Fruit fly (Drosophila melanogaster) whole organism, prepupa: ENCODE data around the gene CG6048.

ENCODE experiments used
- Blimp-1 ChIP-seq: fragments of 200-800 bp; sonication (Bioruptor generic); optimal IDR thresholded peaks from 3 replicates; lab custom pipeline; 2017; ENCODE audit warnings: missing biosample characterization, missing genetic modification characterization, mild to moderate bottlenecking, moderate library complexity, missing genetic modification reagents
- CG10631 ChIP-seq: fragments of 200-800 bp; sonication (Bioruptor generic); optimal IDR thresholded peaks from 2 replicates; lab custom pipeline; 2016; ENCODE audit warnings: missing biosample characterization, missing genetic modification characterization
- CG10669 ChIP-seq: fragments of 200-800 bp; sonication (Bioruptor generic); optimal IDR thresholded peaks from 3 replicates; lab custom pipeline; 2018; ENCODE audit warnings: missing biosample characterization, mild to moderate bottlenecking, missing genetic modification characterization, moderate library complexity
- CG11762 ChIP-seq: fragments of 200-800 bp; sonication (Bioruptor generic); optimal IDR thresholded peaks from 3 replicates; lab custom pipeline; 2016; ENCODE audit warnings: missing biosample characterization, missing genetic modification characterization; ENCODE audit not compliant: insufficient read depth
- CG15336 ChIP-seq: fragments of 200-800 bp; sonication (Bioruptor generic); IDR thresholded peaks from 2 replicates; pipeline ENCODE4 v1.3.6; 2022; ENCODE audit warnings: missing biosample characterization, missing genetic modification characterization
- CG31627 ChIP-seq: fragments of 200-800 bp; sonication (Bioruptor generic); optimal IDR thresholded peaks from 3 replicates; lab custom pipeline; 2016; ENCODE audit warnings: missing biosample characterization, missing genetic modification characterization
- CG32006 ChIP-seq: fragments of 200-800 bp; sonication (Bioruptor generic); optimal IDR thresholded peaks from 3 replicates; lab custom pipeline; 2017; ENCODE audit warnings: missing biosample characterization, mild to moderate bottlenecking, missing genetic modification characterization
- CG34406 ChIP-seq: fragments of 200-800 bp; sonication (Bioruptor generic); optimal IDR thresholded peaks from 3 replicates; lab custom pipeline; 2016; ENCODE audit warnings: missing biosample characterization, missing genetic modification characterization
- CG3919 ChIP-seq: fragments of 200-800 bp; sonication (Bioruptor generic); optimal IDR thresholded peaks from 3 replicates; lab custom pipeline; 2016; ENCODE audit warnings: missing biosample characterization, missing genetic modification characterization
- CG4318 ChIP-seq: fragments of 200-800 bp; sonication (Bioruptor generic); optimal IDR thresholded peaks from 3 replicates; lab custom pipeline; 2017; ENCODE audit warnings: missing biosample characterization, mild to moderate bottlenecking, missing genetic modification characterization
- CG6163 ChIP-seq: fragments of 200-800 bp; sonication (Bioruptor generic); IDR thresholded peaks from 3 replicates; pipeline ENCODE4 v1.3.6; 2022; ENCODE audit warnings: missing biosample characterization, missing genetic modification characterization
- CG6276 ChIP-seq: fragments of 200-800 bp; sonication (Bioruptor generic); optimal IDR thresholded peaks from 2 replicates; lab custom pipeline; 2017; ENCODE audit warnings: missing biosample characterization, mild to moderate bottlenecking, missing genetic modification characterization
- CG6808 ChIP-seq: fragments of 200-800 bp; sonication (Bioruptor generic); optimal IDR thresholded peaks from 3 replicates; lab custom pipeline; 2017; ENCODE audit warnings: missing biosample characterization, missing genetic modification characterization, mild to moderate bottlenecking, moderate library complexity, missing genetic modification reagents
- CG7368 ChIP-seq: fragments of 200-800 bp; sonication (Bioruptor generic); optimal IDR thresholded peaks from 3 replicates; lab custom pipeline; 2016; ENCODE audit warnings: missing biosample characterization, missing genetic modification characterization
- CG8319 ChIP-seq: fragments of 200-800 bp; sonication (Bioruptor generic); optimal IDR thresholded peaks from 3 replicates; lab custom pipeline; 2016; ENCODE audit warnings: missing biosample characterization, missing genetic modification characterization
- Eip75B ChIP-seq: fragments of 200-800 bp; sonication (Bioruptor generic); optimal IDR thresholded peaks from 3 replicates; lab custom pipeline; 2016; ENCODE audit warnings: missing biosample characterization, missing genetic modification characterization
- Eip78C ChIP-seq: fragments of 200-800 bp; sonication (Bioruptor generic); peaks from one replicate; lab custom pipeline; 2016; ENCODE audit warnings: missing biosample characterization, missing genetic modification characterization
- Eip93F ChIP-seq: fragments of 200-800 bp; sonication (Bioruptor generic); optimal IDR thresholded peaks from 2 replicates; lab custom pipeline; 2016; ENCODE audit warnings: missing biosample characterization, mild to moderate bottlenecking, missing genetic modification characterization
- Gug ChIP-seq: fragments of 200-800 bp; sonication (Bioruptor generic); IDR thresholded peaks from 2 replicates; pipeline ENCODE4 v1.3.6; 2022; ENCODE audit warnings: missing biosample characterization, missing genetic modification characterization
- Met ChIP-seq: fragments of 200-800 bp; sonication (Bioruptor generic); optimal IDR thresholded peaks from 3 replicates; lab custom pipeline; 2016; ENCODE audit warnings: missing biosample characterization, missing genetic modification characterization
- OdsH ChIP-seq: fragments of 200-800 bp; sonication (Bioruptor generic); optimal IDR thresholded peaks from 3 replicates; lab custom pipeline; 2016; ENCODE audit warnings: missing biosample characterization, missing genetic modification characterization
- achi ChIP-seq: fragments of 200-800 bp; sonication (Bioruptor generic); optimal IDR thresholded peaks from 3 replicates; lab custom pipeline; 2016; ENCODE audit warnings: missing biosample characterization, missing genetic modification characterization
- acj6 ChIP-seq: fragments of 200-800 bp; sonication (Bioruptor generic); optimal IDR thresholded peaks from 3 replicates; lab custom pipeline; 2016; ENCODE audit warnings: missing biosample characterization, missing genetic modification characterization
- dac ChIP-seq: fragments of 200-800 bp; sonication (Bioruptor generic); optimal IDR thresholded peaks from 2 replicates; lab custom pipeline; 2017; ENCODE audit warnings: missing biosample characterization, mild to moderate bottlenecking, missing genetic modification characterization
- dsx ChIP-seq: fragments of 200-800 bp; optimal IDR thresholded peaks from 3 replicates; lab custom pipeline; 2019; ENCODE audit warnings: missing biosample characterization, mild to moderate bottlenecking, missing genetic modification characterization, moderate library complexity; ENCODE audit not compliant: poor library complexity, severe bottlenecking
- eg ChIP-seq: fragments of 200-800 bp; sonication (Bioruptor generic); IDR thresholded peaks from 3 replicates; pipeline ENCODE4 v1.3.6; 2022; ENCODE audit warnings: missing biosample characterization, missing genetic modification characterization
- fd59A ChIP-seq: fragments of 200-800 bp; sonication (Bioruptor generic); optimal IDR thresholded peaks from 2 replicates; lab custom pipeline; 2017; ENCODE audit warnings: missing biosample characterization, mild to moderate bottlenecking, missing genetic modification characterization, missing genetic modification reagents
- fkh ChIP-seq: fragments of 200-800 bp; sonication (Bioruptor generic); optimal IDR thresholded peaks from 3 replicates; lab custom pipeline; 2017; ENCODE audit warnings: missing biosample characterization, mild to moderate bottlenecking, missing genetic modification characterization, moderate library complexity
- lz ChIP-seq: fragments of 200-800 bp; sonication (Bioruptor generic); optimal IDR thresholded peaks from 3 replicates; lab custom pipeline; 2016; ENCODE audit warnings: missing biosample characterization, missing genetic modification characterization
- net ChIP-seq: fragments of 200-800 bp; sonication (Bioruptor generic); optimal IDR thresholded peaks from 3 replicates; lab custom pipeline; 2016; ENCODE audit warnings: missing biosample characterization, missing genetic modification characterization
- svp ChIP-seq: fragments of 200-800 bp; sonication (Bioruptor generic); peaks from one replicate; lab custom pipeline; 2016; ENCODE audit warnings: missing biosample characterization, missing genetic modification characterization
- vri ChIP-seq: fragments of 200-800 bp; sonication (Bioruptor generic); optimal IDR thresholded peaks from 3 replicates; lab custom pipeline; 2016; ENCODE audit warnings: missing biosample characterization, mild to moderate bottlenecking, missing genetic modification characterization

CG6048 gene

DNA sequence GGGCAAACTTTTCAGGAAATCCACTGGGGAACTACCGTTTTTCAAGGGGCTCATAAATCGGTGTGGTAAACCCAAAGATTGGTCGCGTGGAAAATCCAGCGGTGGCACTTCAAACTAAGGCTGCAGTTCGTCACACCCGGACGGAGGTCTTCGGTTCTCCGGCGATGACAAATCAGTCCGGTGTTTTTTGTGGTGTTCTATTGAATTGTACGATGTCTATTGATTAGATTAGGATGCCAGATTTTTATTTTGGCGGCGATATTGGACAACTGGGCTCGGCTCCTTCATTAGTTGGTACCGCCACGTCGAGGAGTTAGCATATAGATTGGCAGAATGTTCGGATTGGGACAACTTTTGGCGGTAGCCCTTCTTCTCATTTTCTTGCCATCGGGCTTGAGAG, at the start of gene CG6048:
TSS of gene CG6048 (plus strand) at position 301 of the 400 bp plus-strand sequence.
- TF ChIP-seq acj6 (GFP tag; lab: Kevin White, UChicago), result no peak
- TF ChIP-seq CG11762, result no peak
- TF ChIP-seq fd59A (GFP tag; lab: Kevin White, UChicago), result no peak
- no peak for TF ChIP-seq fkh (GFP tag; lab: Kevin White, UChicago)
- TF ChIP-seq CG7368 (GFP tag; lab: Kevin White, UChicago), result no peak
- TF ChIP-seq CG4318, result no peak
- TF ChIP-seq CG6808 (GFP tag; lab: Kevin White, UChicago), result no peak
- no peak for TF ChIP-seq dac (GFP tag; lab: Kevin White, UChicago)

DNA sequence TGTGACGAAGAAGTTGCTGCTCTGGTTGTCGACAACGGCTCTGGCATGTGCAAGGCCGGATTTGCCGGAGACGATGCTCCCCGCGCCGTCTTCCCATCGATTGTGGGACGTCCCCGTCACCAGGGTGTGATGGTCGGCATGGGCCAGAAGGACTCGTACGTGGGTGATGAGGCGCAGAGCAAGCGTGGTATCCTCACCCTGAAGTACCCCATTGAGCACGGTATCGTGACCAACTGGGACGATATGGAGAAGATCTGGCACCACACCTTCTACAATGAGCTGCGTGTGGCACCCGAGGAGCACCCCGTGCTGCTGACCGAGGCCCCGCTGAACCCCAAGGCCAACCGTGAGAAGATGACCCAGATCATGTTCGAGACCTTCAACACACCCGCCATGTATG, 49.7 kb upstream of the CG6048 start:
- TF ChIP-seq svp, result peak; percentile 68
- TF ChIP-seq fd59A (GFP tag; lab: Kevin White, UChicago), result no peak
- no peak for TF ChIP-seq CG10669

DNA sequence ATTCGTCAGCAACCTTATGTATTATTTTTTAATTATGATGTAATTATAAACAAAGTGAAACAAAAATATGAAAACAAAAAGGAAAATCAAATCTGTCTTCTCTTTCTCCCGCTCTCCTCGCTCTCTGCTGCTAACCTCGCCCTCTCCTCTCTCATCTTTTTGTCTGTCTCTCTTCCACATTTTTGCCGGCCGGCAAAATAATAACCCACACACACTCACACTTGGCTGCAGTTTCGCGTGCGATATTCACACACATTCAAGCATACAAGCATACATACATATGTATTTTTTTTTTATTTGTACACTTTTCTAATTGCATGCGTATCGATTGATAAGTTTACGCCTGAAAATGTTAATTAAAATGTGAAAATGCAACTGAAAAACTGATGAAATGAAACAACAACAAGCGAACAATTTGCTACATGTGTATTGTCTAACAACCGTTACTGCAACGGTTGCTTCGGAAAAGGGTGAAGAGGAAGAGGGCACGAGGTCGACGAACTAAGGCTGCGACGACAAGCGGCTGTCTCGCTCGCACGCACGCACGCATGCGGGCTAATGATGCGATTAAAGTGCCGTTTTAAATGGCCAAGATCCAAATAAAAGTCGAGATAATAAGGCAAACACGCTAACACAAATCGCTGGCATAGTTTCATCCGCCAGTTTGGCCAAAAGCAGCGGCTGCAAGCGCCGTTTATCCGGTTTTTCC, 47.8 kb upstream of the CG6048 start:
- TF ChIP-seq svp, result peak; percentile 78
- TF ChIP-seq vri (GFP tag; lab: Kevin White, UChicago), result peak; percentile 91
- TF ChIP-seq Gug (GFP tag; lab: Robert Waterston, UW), result no peak
- TF ChIP-seq CG3919 (GFP tag; lab: Kevin White, UChicago), result no peak
- TF ChIP-seq Blimp-1, result no peak
- no peak for TF ChIP-seq CG31627 (GFP tag; lab: Kevin White, UChicago)
- no peak for TF ChIP-seq CG8319 (GFP tag; lab: Kevin White, UChicago)
- peak; percentile 5; the same call in 1 of the 3 replicates for TF ChIP-seq eg (GFP tag; lab: Robert Waterston, UW)
- no peak for TF ChIP-seq fd59A (GFP tag; lab: Kevin White, UChicago)
- no peak for TF ChIP-seq OdsH (GFP tag; lab: Kevin White, UChicago)
- TF ChIP-seq Eip78C (GFP tag; lab: Kevin White, UChicago), result peak; percentile 60
- TF ChIP-seq Eip93F (GFP tag; lab: Kevin White, UChicago), result no peak
- TF ChIP-seq CG6163 (GFP tag; lab: Robert Waterston, UW), result 0 out of 3 replicates have a peak, but pooled peaks have one; percentile 38

DNA sequence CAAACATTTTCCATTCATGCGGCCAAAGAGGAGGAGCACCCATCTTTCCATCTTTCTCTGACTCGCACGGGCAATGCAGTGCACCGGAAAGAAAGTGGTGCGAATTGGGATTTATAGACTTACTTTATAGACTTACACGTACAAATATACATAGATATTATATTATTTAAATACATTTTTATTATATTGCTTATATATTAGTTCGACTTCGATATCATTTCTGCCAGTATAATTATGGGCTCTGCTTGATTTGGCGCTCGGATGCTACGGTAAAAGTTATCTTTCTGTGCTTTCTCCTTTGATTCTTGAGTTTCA, 47.3 kb upstream of the CG6048 start:
- TF ChIP-seq CG10631 (GFP tag; lab: Kevin White, UChicago) (peak; percentile 11), lz (GFP tag; lab: Kevin White, UChicago) (no peak), achi (peak; percentile 32), CG8319 (GFP tag; lab: Kevin White, UChicago) (no peak), acj6 (GFP tag; lab: Kevin White, UChicago) (peak; percentile 13), CG34406 (no peak), CG3919 (GFP tag; lab: Kevin White, UChicago) (peak; percentile 8), CG15336 (GFP tag; lab: Robert Waterston, UW) (peak; percentile 45), Met (GFP tag; lab: Kevin White, UChicago) (peak; percentile 7), net (GFP tag; lab: Kevin White, UChicago) (no peak), Eip78C (GFP tag; lab: Kevin White, UChicago) (peak; percentile 61), CG6808 (GFP tag; lab: Kevin White, UChicago) (peak; percentile 4), CG32006 (peak; percentile 62)
- TF ChIP-seq, all 60 proteins: peak for 9

DNA sequence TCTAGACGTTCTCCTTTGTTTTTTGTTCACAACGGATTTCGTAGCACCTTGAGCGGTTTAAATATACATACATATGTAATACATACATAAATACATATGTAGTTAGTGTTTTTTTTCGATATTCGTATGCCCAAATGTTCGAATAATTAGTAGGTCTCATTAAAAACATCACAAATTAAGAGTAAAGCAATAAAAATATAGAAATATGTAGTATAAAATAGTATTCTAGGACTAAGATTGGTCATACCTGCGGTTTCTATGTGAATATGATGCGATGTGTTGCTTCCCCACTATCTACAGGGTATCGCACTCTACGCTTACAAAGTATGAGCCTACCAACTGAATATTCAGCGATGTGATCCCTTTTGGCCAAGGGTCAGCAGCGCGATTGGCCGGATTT, 46.9 kb upstream of the CG6048 start, which contains the start of gene CG4020:
TSS of gene CG4020 (plus strand) at position 301 of the 400 bp plus-strand sequence.
- TF ChIP-seq dsx (GFP tag; lab: Kevin White, UChicago), result peak; percentile 5
- no peak for TF ChIP-seq CG31627 (GFP tag; lab: Kevin White, UChicago)
- TF ChIP-seq vri (GFP tag; lab: Kevin White, UChicago), result no peak
- no peak for TF ChIP-seq Eip75B
- no peak for TF ChIP-seq CG6276 (GFP tag; lab: Kevin White, UChicago)
- TF ChIP-seq svp, result peak; percentile 55
